Fruit fly (Drosophila melanogaster): ENCODE measurements around the gene alpha-Man-IIa.

Gene alpha-Man-IIa

DNA sequence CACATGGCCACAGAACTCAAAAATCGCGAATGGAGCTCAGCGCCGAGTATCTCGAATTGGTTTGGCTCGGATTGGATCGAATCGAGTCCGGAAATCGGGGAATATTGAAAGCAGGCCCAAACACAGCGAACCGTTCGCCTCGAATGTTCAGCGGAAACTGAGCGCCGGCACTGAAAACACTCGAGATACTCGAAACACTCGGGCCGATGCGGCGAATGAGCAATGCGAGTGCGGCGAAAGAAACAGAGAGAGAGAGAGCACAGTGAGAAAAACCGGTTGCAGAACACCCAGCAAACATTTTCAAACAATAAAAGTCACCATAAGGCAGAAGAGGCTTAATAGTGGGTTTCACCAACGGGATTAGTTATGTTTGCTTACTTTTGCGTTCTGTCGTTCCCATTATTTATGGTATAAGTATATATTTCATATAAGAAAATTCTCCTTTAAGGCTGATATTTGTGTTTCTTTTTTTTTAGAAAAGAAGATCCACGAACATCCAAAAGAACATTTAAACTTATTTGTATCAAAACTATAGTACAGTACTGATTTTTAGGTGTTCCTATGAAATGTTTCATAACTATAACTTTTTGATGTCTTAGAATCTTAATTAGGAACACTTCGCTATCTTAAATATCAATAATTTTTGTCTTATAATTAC lies 17.8 kb upstream of the alpha-Man-IIa start, which contains the start of gene FER (continued):
- TF ChIP-seq achi (GFP tag; optimal IDR thresholded peaks at IDR 0.05) (peak; percentile 8), CG15336 (GFP tag; IDR thresholded peaks at IDR 0.05) (peak; percentile 48; the same call in 1 of the 2 replicates), CG9139 (GFP tag; optimal IDR thresholded peaks at IDR 0.05) (peak; percentile 58), CG6163 (GFP tag; IDR thresholded peaks at IDR 0.05) (peak; percentile 71), Sox14 (GFP tag; optimal IDR thresholded peaks at IDR 0.05) (no peak), CG31627 (GFP tag; optimal IDR thresholded peaks at IDR 0.05) (no peak), CG3919 (GFP tag; optimal IDR thresholded peaks at IDR 0.05) (peak; percentile 35), topi (GFP tag; optimal IDR thresholded peaks at IDR 0.05) (peak; percentile 18), pdm3 (GFP tag; optimal IDR thresholded peaks at IDR 0.05) (no peak), CG10631 (GFP tag; optimal IDR thresholded peaks at IDR 0.05) (no peak), Met (GFP tag; optimal IDR thresholded peaks at IDR 0.05) (no peak), Hr38 (GFP tag; optimal IDR thresholded peaks at IDR 0.05) (no peak), esn (GFP tag; optimal IDR thresholded peaks at IDR 0.05) (peak; percentile 17), Eip75B (GFP tag; optimal IDR thresholded peaks at IDR 0.05) (peak; percentile 5), fd59A (GFP tag; optimal IDR thresholded peaks at IDR 0.05) (no peak), Sox102F (GFP tag; optimal IDR thresholded peaks at IDR 0.05) (peak; percentile 13), CG8319 (GFP tag; optimal IDR thresholded peaks at IDR 0.05) (no peak), CG10669 (GFP tag; optimal IDR thresholded peaks at IDR 0.05) (no peak), acj6 (GFP tag; optimal IDR thresholded peaks at IDR 0.05) (no peak), dsx (GFP tag; optimal IDR thresholded peaks at IDR 0.05; ENCODE audit: poor library complexity, severe bottlenecking) (peak; percentile 39)

DNA sequence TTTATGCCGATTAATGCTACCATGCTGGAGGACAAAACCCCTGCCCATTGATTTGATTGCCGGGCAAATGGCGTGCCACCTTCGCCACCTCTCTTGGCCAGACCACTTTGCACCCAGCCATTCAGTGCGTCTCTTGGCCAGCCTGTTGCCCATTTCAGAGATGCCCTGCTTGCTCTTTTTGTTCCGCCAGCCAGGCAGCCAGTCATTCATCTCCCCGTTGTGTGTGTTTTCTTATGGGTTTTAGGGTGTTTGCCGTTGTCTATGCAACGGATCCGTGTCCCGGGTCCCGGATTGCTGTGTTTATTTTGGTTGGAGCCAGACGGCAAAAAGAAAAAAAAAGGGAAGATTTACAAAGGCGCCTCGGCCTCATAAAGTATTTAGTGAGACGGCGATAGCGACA lies 16.4 kb upstream of the alpha-Man-IIa start:
- no peak for TF ChIP-seq CG6276 (GFP tag; optimal IDR thresholded peaks at IDR 0.05)
- TF ChIP-seq fkh (GFP tag; optimal IDR thresholded peaks at IDR 0.05) = peak; percentile 6
- no peak for TF ChIP-seq CG32006 (GFP tag; optimal IDR thresholded peaks at IDR 0.05)
- TF ChIP-seq esn (GFP tag; optimal IDR thresholded peaks at IDR 0.05) = no peak
- 0 out of 3 replicates have a peak, but pooled peaks have one; percentile 32 for TF ChIP-seq CG6163 (GFP tag; IDR thresholded peaks at IDR 0.05)
- TF ChIP-seq Blimp-1 (GFP tag; optimal IDR thresholded peaks at IDR 0.05) = no peak
- no peak for TF ChIP-seq Met (GFP tag; optimal IDR thresholded peaks at IDR 0.05)
- TF ChIP-seq eg (GFP tag; IDR thresholded peaks at IDR 0.05) = 0 out of 3 replicates have a peak, but pooled peaks have one; percentile 22
- no peak for TF ChIP-seq CG3919 (GFP tag; optimal IDR thresholded peaks at IDR 0.05)

dm6 chr3R:9397890-9398289 lies 14.5 kb upstream of the alpha-Man-IIa start, which contains the start of gene Or85f:
Gene Or85f (plus strand): TSS chr3R:9398190.
- TF ChIP-seq Eip93F (GFP tag; optimal IDR thresholded peaks at IDR 0.05) (no peak), Met (GFP tag; optimal IDR thresholded peaks at IDR 0.05) (no peak), CG10669 (GFP tag; optimal IDR thresholded peaks at IDR 0.05) (no peak), CG34406 (GFP tag; optimal IDR thresholded peaks at IDR 0.05) (no peak), dac (GFP tag; optimal IDR thresholded peaks at IDR 0.05) (no peak), eg (GFP tag; IDR thresholded peaks at IDR 0.05) (no peak), CG10631 (GFP tag; optimal IDR thresholded peaks at IDR 0.05) (no peak)

DNA sequence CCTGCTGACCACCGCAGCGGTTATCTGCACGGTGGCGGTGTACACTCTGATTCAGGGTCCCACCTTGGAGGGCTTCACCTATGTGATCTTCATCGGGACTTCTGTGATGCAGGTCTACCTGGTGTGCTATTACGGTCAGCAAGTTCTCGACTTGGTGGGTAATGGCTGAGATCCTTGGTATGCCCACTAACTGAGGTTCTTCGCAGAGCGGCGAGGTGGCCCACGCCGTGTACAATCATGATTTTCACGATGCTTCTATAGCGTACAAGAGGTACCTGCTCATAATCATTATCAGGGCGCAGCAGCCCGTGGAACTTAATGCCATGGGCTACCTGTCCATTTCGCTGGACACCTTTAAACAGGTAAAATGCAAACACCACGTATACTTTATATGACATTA lies 13.3 kb upstream of the alpha-Man-IIa start:
- TF ChIP-seq CG6854 (GFP tag; optimal IDR thresholded peaks at IDR 0.05) (no peak), CG15336 (GFP tag; IDR thresholded peaks at IDR 0.05) (no peak), Met (GFP tag; optimal IDR thresholded peaks at IDR 0.05) (no peak), Ets21C (GFP tag; optimal IDR thresholded peaks at IDR 0.05) (no peak), CG8319 (GFP tag; optimal IDR thresholded peaks at IDR 0.05) (no peak), spab (GFP tag; optimal IDR thresholded peaks at IDR 0.05) (no peak), dac (GFP tag; optimal IDR thresholded peaks at IDR 0.05) (no peak)

DNA sequence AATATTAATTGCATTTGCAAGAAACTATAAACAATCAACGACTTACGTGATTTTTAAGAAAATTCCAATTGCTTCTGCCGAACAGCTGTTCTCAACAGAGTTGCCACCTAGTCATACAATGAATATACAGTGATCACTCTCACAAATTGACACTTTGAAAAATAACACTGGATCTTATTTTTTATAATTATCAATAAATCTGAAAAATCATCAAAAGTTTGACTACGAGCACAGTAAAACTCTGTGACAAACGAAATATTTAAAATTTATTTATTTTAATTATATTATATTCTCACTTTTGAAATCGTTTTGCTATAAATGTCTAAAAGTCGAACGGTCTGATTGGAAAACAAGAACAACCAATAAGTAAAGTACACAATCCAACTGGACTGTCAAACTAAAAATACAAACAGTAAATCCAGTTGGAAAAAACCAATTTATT lies 12.4 kb upstream of the alpha-Man-IIa start, which contains the start of gene CG34117:
Gene CG34117, minus strand, starts transcription at position 103 of the 442 bp plus-strand sequence.
- TF ChIP-seq esn (GFP tag; optimal IDR thresholded peaks at IDR 0.05) (peak; percentile 86), Met (GFP tag; optimal IDR thresholded peaks at IDR 0.05) (peak; percentile 79), pdm3 (GFP tag; optimal IDR thresholded peaks at IDR 0.05) (peak; percentile 76), Hr38 (GFP tag; optimal IDR thresholded peaks at IDR 0.05) (no peak), CG6163 (GFP tag; IDR thresholded peaks at IDR 0.05) (peak; percentile 86), topi (GFP tag; optimal IDR thresholded peaks at IDR 0.05) (peak; percentile 72), Sox14 (GFP tag; optimal IDR thresholded peaks at IDR 0.05) (peak; percentile 58), Ets21C (GFP tag; optimal IDR thresholded peaks at IDR 0.05) (peak; percentile 60), Eip93F (GFP tag; optimal IDR thresholded peaks at IDR 0.05) (peak; percentile 40), CG7368 (GFP tag; optimal IDR thresholded peaks at IDR 0.05) (peak; percentile 66), fd85E (GFP tag; optimal IDR thresholded peaks at IDR 0.05) (no peak), CG9139 (GFP tag; optimal IDR thresholded peaks at IDR 0.05) (no peak), Sox102F (GFP tag; optimal IDR thresholded peaks at IDR 0.05) (peak; percentile 65), CG3919 (GFP tag; optimal IDR thresholded peaks at IDR 0.05) (peak; percentile 78), acj6 (GFP tag; optimal IDR thresholded peaks at IDR 0.05) (peak; percentile 76), CG6808 (GFP tag; optimal IDR thresholded peaks at IDR 0.05) (peak; percentile 33), fd59A (GFP tag; optimal IDR thresholded peaks at IDR 0.05) (no peak), CG34406 (GFP tag; optimal IDR thresholded peaks at IDR 0.05) (peak; percentile 72), eg (GFP tag; IDR thresholded peaks at IDR 0.05) (peak; percentile 82), CG31627 (GFP tag; optimal IDR thresholded peaks at IDR 0.05) (peak; percentile 80), Ets96B (tag; optimal IDR thresholded peaks at IDR 0.05) (peak; percentile 71), CG11762 (GFP tag; optimal IDR thresholded peaks at IDR 0.05; ENCODE audit: insufficient read depth) (peak; percentile 41), CG32006 (GFP tag; optimal IDR thresholded peaks at IDR 0.05) (peak; percentile 61), achi (GFP tag; optimal IDR thresholded peaks at IDR 0.05) (peak; percentile 72), CG6792 (GFP tag; optimal IDR thresholded peaks at IDR 0.05) (peak; percentile 74), CG6854 (GFP tag; optimal IDR thresholded peaks at IDR 0.05) (peak; percentile 17)
